Worm (Caenorhabditis elegans): ENCODE results near the gene allo-1.
"Not testable (repeated sequence)": the region's sequence is repeated elsewhere in the genome, so short reads cannot be mapped to it uniquely, and the experiment has no call there.

The allo-1 gene

ce11 chrIV:10699000-10699399 lies 2.1 kb upstream of the allo-1 start:
- TF ChIP-seq pes-1 (GFP tag; IDR thresholded peaks at IDR 0.05) (no peak), ama-1 (optimal IDR thresholded peaks at IDR 0.05) (no peak), sea-1 (GFP tag; conservative IDR thresholded peaks at IDR 0.05) (no peak), aly-1 (tag; optimal IDR thresholded peaks at IDR 0.05) (no peak), F13C5.2 (tag; optimal IDR thresholded peaks at IDR 0.05) (no peak), scrt-1 (GFP tag; IDR thresholded peaks at IDR 0.05) (no peak), flt-1 (GFP tag; IDR thresholded peaks at IDR 0.05) (no peak), B0310.2 (tag; optimal IDR thresholded peaks at IDR 0.05) (no peak), hnd-1 (tag; optimal IDR thresholded peaks at IDR 0.05) (no peak), tbx-11 (GFP tag; IDR thresholded peaks at IDR 0.05) (no peak), ceh-13 (GFP tag; optimal IDR thresholded peaks at IDR 0.05) (no peak), tbx-37 (GFP tag; conservative IDR thresholded peaks at IDR 0.05) (no peak), ceh-36 (tag; optimal IDR thresholded peaks at IDR 0.05) (no peak)

- TF ChIP-seq flt-1 (GFP tag; IDR thresholded peaks at IDR 0.05) (no peak), sea-1 (GFP tag; conservative IDR thresholded peaks at IDR 0.05) (no peak), tbx-11 (GFP tag; IDR thresholded peaks at IDR 0.05) (no peak), ceh-36 (tag; optimal IDR thresholded peaks at IDR 0.05) (no peak), F13C5.2 (tag; optimal IDR thresholded peaks at IDR 0.05) (no peak), B0310.2 (tag; optimal IDR thresholded peaks at IDR 0.05) (no peak), ceh-13 (GFP tag; optimal IDR thresholded peaks at IDR 0.05) (no peak), ama-1 (optimal IDR thresholded peaks at IDR 0.05) (no peak), tbx-37 (GFP tag; conservative IDR thresholded peaks at IDR 0.05) (no peak), hnd-1 (tag; optimal IDR thresholded peaks at IDR 0.05) (no peak)
Observed at ce11 chrIV:10698486-10698885, 1.6 kb upstream of the allo-1 start.

- TF ChIP-seq tbx-11 (GFP tag; IDR thresholded peaks at IDR 0.05) (no peak), ets-7 (tag; optimal IDR thresholded peaks at IDR 0.05) (no peak), scrt-1 (GFP tag; IDR thresholded peaks at IDR 0.05) (no peak), hnd-1 (tag; optimal IDR thresholded peaks at IDR 0.05) (no peak), F13C5.2 (tag; optimal IDR thresholded peaks at IDR 0.05) (no peak), flt-1 (GFP tag; IDR thresholded peaks at IDR 0.05) (no peak), hmbx-1 (tag; optimal IDR thresholded peaks at IDR 0.05) (no peak), sea-1 (GFP tag; conservative IDR thresholded peaks at IDR 0.05) (no peak), pes-1 (GFP tag; IDR thresholded peaks at IDR 0.05) (no peak), aly-1 (tag; optimal IDR thresholded peaks at IDR 0.05) (no peak), ceh-13 (GFP tag; optimal IDR thresholded peaks at IDR 0.05) (no peak), ama-1 (optimal IDR thresholded peaks at IDR 0.05) (no peak), tra-4 (tag; optimal IDR thresholded peaks at IDR 0.05) (no peak), tbx-37 (GFP tag; conservative IDR thresholded peaks at IDR 0.05) (no peak)
Observed at ce11 chrIV:10695203-10695602, 1.7 kb downstream of the allo-1 start, which contains the start of gene R102.4. Gene R102.4, minus strand, starts transcription at chrIV:10695303.

ce11 chrIV:10690139-10690538 lies 6.7 kb downstream of the allo-1 start, which contains the start of gene R102.8:
Gene R102.8, minus strand, starts transcription at chrIV:10690239.
- TF ChIP-seq hmg-4 (GFP tag; optimal IDR thresholded peaks at IDR 0.05): no peak
- no peak for TF ChIP-seq pes-1 (GFP tag; IDR thresholded peaks at IDR 0.05)
- no peak for TF ChIP-seq ets-7 (tag; optimal IDR thresholded peaks at IDR 0.05)

DNA sequence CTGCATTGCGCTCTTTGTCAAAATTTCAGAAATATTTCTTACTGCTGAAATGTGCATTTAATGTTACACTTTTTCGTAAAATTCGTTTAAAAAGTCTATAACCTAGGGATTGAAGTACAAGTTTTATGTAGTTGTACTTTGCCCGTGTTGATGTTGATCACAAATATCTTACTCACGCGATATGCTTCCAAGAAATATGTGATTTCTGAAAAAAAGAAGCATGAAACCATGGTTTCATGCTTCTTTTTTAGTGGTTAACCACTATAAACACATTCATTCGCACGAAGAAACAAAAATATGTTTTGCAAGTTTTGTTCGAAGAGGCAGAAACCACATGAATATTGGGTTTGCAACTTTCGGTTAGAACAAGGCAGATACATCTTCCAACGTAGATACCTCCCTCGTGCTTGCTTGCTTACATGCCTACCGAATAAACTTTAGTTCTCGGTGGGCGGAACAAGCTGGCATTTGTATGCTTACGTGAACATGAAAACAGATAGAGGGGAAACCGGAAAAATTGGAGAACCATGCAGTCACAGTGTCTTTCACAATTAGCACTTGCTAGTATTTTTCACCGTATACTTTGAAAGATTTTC lies 7.8 kb downstream of the allo-1 start, which contains the start of gene R102.3:
Gene R102.3 (plus strand): TSS at position 546 of the 596 bp plus-strand sequence.
- no peak for TF ChIP-seq hnd-1 (tag; optimal IDR thresholded peaks at IDR 0.05)
- no peak for TF ChIP-seq tra-4 (tag; optimal IDR thresholded peaks at IDR 0.05)
- no peak for TF ChIP-seq B0310.2 (tag; optimal IDR thresholded peaks at IDR 0.05)
- no peak for TF ChIP-seq hmbx-1 (tag; optimal IDR thresholded peaks at IDR 0.05)
- TF ChIP-seq ceh-13 (GFP tag; optimal IDR thresholded peaks at IDR 0.05): no peak
- TF ChIP-seq ets-7 (tag; optimal IDR thresholded peaks at IDR 0.05): no peak
- no peak for TF ChIP-seq tbx-11 (GFP tag; IDR thresholded peaks at IDR 0.05)
- TF ChIP-seq aly-1 (tag; optimal IDR thresholded peaks at IDR 0.05): no peak
- TF ChIP-seq flt-1 (GFP tag; IDR thresholded peaks at IDR 0.05): no peak
- TF ChIP-seq pes-1 (GFP tag; IDR thresholded peaks at IDR 0.05): no peak
- no peak for TF ChIP-seq scrt-1 (GFP tag; IDR thresholded peaks at IDR 0.05)
- TF ChIP-seq sea-1 (GFP tag; conservative IDR thresholded peaks at IDR 0.05): no peak
- TF ChIP-seq ceh-36 (tag; optimal IDR thresholded peaks at IDR 0.05): no peak
- no peak for TF ChIP-seq tbx-37 (GFP tag; conservative IDR thresholded peaks at IDR 0.05)
- TF ChIP-seq ama-1 (optimal IDR thresholded peaks at IDR 0.05): no peak
- TF ChIP-seq F13C5.2 (tag; optimal IDR thresholded peaks at IDR 0.05): no peak
- no peak for TF ChIP-seq hmg-4 (GFP tag; optimal IDR thresholded peaks at IDR 0.05)

DNA sequence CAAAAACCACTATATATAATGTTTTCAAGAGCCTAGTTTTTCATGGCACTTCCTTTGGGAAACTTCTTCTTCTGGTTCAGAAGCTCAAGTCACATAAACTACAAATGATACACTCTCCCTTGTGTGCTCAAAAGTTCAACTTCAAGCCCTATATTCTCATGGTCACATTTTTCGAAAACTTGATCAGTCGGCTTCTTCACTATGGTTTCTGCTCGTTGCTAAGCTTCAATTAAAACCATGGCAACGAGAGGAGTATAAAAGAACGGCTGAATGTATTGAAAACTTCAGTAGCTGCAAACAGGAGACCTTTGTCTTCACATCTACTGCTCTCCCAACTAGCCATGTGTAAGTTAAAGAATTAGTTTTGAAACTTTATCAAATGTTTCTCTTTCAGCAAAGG lies 9.6 kb downstream of the allo-1 start, which contains the start of gene R102.2:
Gene R102.2 (plus strand): TSS at position 301 of the 400 bp plus-strand sequence.
- not testable (repeated sequence) for TF ChIP-seq flt-1 (GFP tag; IDR thresholded peaks at IDR 0.05); hmg-4 (GFP tag; optimal IDR thresholded peaks at IDR 0.05); ama-1 (optimal IDR thresholded peaks at IDR 0.05)

ce11 chrIV:10685758-10686157 lies 11.1 kb downstream of the allo-1 start, which contains the start of the genes K08C7.6 and R102.1:
Gene K08C7.6, minus strand, starts transcription at chrIV:10685858.
Gene R102.1, plus strand, starts transcription at chrIV:10686048.
- no peak for TF ChIP-seq hmg-4 (GFP tag; optimal IDR thresholded peaks at IDR 0.05)
- TF ChIP-seq tra-4 (tag; optimal IDR thresholded peaks at IDR 0.05): no peak
- no peak for TF ChIP-seq hnd-1 (tag; optimal IDR thresholded peaks at IDR 0.05)
- TF ChIP-seq flt-1 (GFP tag; IDR thresholded peaks at IDR 0.05): no peak
- TF ChIP-seq scrt-1 (GFP tag; IDR thresholded peaks at IDR 0.05): no peak
- TF ChIP-seq pes-1 (GFP tag; IDR thresholded peaks at IDR 0.05): no peak
- TF ChIP-seq ama-1 (optimal IDR thresholded peaks at IDR 0.05): no peak
- TF ChIP-seq B0310.2 (tag; optimal IDR thresholded peaks at IDR 0.05): no peak
- TF ChIP-seq sea-1 (GFP tag; conservative IDR thresholded peaks at IDR 0.05): no peak
- no peak for TF ChIP-seq ets-7 (tag; optimal IDR thresholded peaks at IDR 0.05)
